Worm (Caenorhabditis elegans) whole organism, young adult: Measurements from ENCODE around the gene smap-1.

ENCODE experiments used
- C06A6.2 ChIP-seq: fragments of 200-800 bp; sonication (Bioruptor generic); conservative IDR thresholded peaks from 2 replicates; pipeline ENCODE4 v1.3.6; 2022; ENCODE audit warnings: missing genetic modification characterization, missing compliant biosample characterization
- F33H1.4 ChIP-seq: fragments of 200-800 bp; sonication (Bioruptor generic); IDR thresholded peaks from 2 replicates; pipeline ENCODE4 v1.3.6; 2022; ENCODE audit warnings: missing genetic modification reagents, missing genetic modification characterization, missing compliant biosample characterization
- F55B11.4 ChIP-seq: sonication (generic microtip); optimal IDR thresholded peaks from 2 replicates; lab custom pipeline; 2016; ENCODE audit warnings: missing compliant biosample characterization, missing genetic modification characterization, borderline replicate concordance; ENCODE audit not compliant: insufficient read depth
- F57A8.1 ChIP-seq: fragments of 200-800 bp; sonication (Bioruptor generic); optimal IDR thresholded peaks from 2 replicates; lab custom pipeline; 2018; ENCODE audit warnings: mild to moderate bottlenecking, missing genetic modification characterization, moderate library complexity, missing compliant biosample characterization
- F57C9.4 ChIP-seq: sonication (generic microtip); optimal IDR thresholded peaks from 2 replicates; lab custom pipeline; 2017; ENCODE audit warnings: mild to moderate bottlenecking, missing genetic modification characterization, missing compliant biosample characterization
- K11D2.4 ChIP-seq: fragments of 200-800 bp; sonication (Bioruptor generic); IDR thresholded peaks from 2 replicates; pipeline ENCODE4 v1.3.6; 2022; ENCODE audit warnings: missing genetic modification reagents, missing genetic modification characterization, missing compliant biosample characterization
- K12H6.12 ChIP-seq: fragments of 200-800 bp; sonication (Bioruptor generic); optimal IDR thresholded peaks from 2 replicates; lab custom pipeline; 2018; ENCODE audit warnings: mild to moderate bottlenecking, missing genetic modification characterization, missing compliant biosample characterization
- T26A5.8 ChIP-seq: sonication (generic microtip); optimal IDR thresholded peaks from 2 replicates; lab custom pipeline; 2016; ENCODE audit warnings: missing genetic modification characterization, missing compliant biosample characterization
- ama-1 ChIP-seq, 3 experiments: fragments of 150-350 bp in 1 of 3; sonication (generic microtip) in 2 of 3; optimal IDR thresholded peaks; 2 replicates each; lab custom pipeline; 2014 to 2018; ENCODE audit warnings: missing biosample characterization in 2 of 3, missing genetic modification characterization in 2 of 3, missing genetic modification reagents in 2 of 3
- athp-1 ChIP-seq: sonication (generic microtip); optimal IDR thresholded peaks from 2 replicates; lab custom pipeline; 2017; ENCODE audit warnings: mild to moderate bottlenecking, missing genetic modification characterization, missing compliant biosample characterization
- attf-6 ChIP-seq: fragments of 200-800 bp; sonication (Bioruptor generic); IDR thresholded peaks from 2 replicates; pipeline ENCODE4 v1.3.6; 2022; ENCODE audit warnings: missing genetic modification reagents, missing genetic modification characterization, missing compliant biosample characterization
- bed-1 ChIP-seq: fragments of 200-800 bp; sonication (Bioruptor generic); IDR thresholded peaks from 2 replicates; pipeline ENCODE4 v1.3.6; 2022; ENCODE audit warnings: missing genetic modification reagents, missing genetic modification characterization, missing compliant biosample characterization
- cebp-1 ChIP-seq, 2 experiments: fragments of 200-800 bp in 1 of 2; sonication (Bioruptor generic) in 1 of 2; sonication (generic microtip) in 1 of 2; IDR thresholded peaks in 1 of 2; optimal IDR thresholded peaks in 1 of 2; 2 replicates each; pipeline versions ENCODE4 v1.3.6 to Lab custom; 2017 to 2022; ENCODE audit warnings: missing compliant biosample characterization in 2 of 2, missing genetic modification characterization in 2 of 2, mild to moderate bottlenecking in 1 of 2, missing genetic modification reagents in 1 of 2, moderate library complexity in 1 of 2
- ceh-100 ChIP-seq: fragments of 200-800 bp; sonication (Bioruptor generic); IDR thresholded peaks from 2 replicates; pipeline ENCODE4 v1.3.6; 2022; ENCODE audit warnings: missing genetic modification reagents, missing genetic modification characterization, missing compliant biosample characterization
- ceh-27 ChIP-seq: fragments of 200-800 bp; sonication (Bioruptor generic); optimal IDR thresholded peaks from 2 replicates; lab custom pipeline; 2018; ENCODE audit warnings: mild to moderate bottlenecking, missing genetic modification characterization, moderate library complexity, missing compliant biosample characterization
- ceh-40 ChIP-seq: fragments of 200-800 bp; sonication (Bioruptor generic); IDR thresholded peaks from 2 replicates; pipeline ENCODE4 v1.3.6; 2022; ENCODE audit warnings: missing genetic modification characterization, missing compliant biosample characterization
- ceh-58 ChIP-seq: fragments of 200-800 bp; sonication (Bioruptor generic); IDR thresholded peaks from 2 replicates; pipeline ENCODE4 v1.3.6; 2022; ENCODE audit warnings: missing genetic modification characterization, missing compliant biosample characterization
- ceh-91 ChIP-seq: fragments of 200-800 bp; sonication (Bioruptor generic); IDR thresholded peaks from 2 replicates; pipeline ENCODE4 v1.3.6; 2022; ENCODE audit warnings: missing genetic modification reagents, missing genetic modification characterization, missing compliant biosample characterization
- dox-1 ChIP-seq: fragments of 200-800 bp; sonication (Bioruptor generic); IDR thresholded peaks from 2 replicates; pipeline ENCODE4 v1.3.6; 2022; ENCODE audit warnings: missing genetic modification reagents, missing genetic modification characterization, missing compliant biosample characterization
- dpl-1 ChIP-seq: fragments of 150-350 bp; optimal IDR thresholded peaks from 2 replicates; lab custom pipeline; 2014; ENCODE audit warnings: missing biosample characterization, missing genetic modification reagents, missing genetic modification characterization
- efl-1 ChIP-seq: fragments of 150-350 bp; optimal IDR thresholded peaks from 2 replicates; lab custom pipeline; 2014; ENCODE audit warnings: missing biosample characterization, missing genetic modification reagents, missing genetic modification characterization
- egl-44 ChIP-seq: fragments of 200-800 bp; sonication (Bioruptor generic); IDR thresholded peaks from 2 replicates; pipeline ENCODE4 v1.3.6; 2022; ENCODE audit warnings: missing genetic modification reagents, missing genetic modification characterization, missing compliant biosample characterization
- ets-4 ChIP-seq: fragments of 200-800 bp; sonication (Bioruptor generic); optimal IDR thresholded peaks from 2 replicates; lab custom pipeline; 2018; ENCODE audit warnings: mild to moderate bottlenecking, missing genetic modification characterization, missing compliant biosample characterization
- fkh-3 ChIP-seq: sonication (generic microtip); optimal IDR thresholded peaks from 2 replicates; lab custom pipeline; 2016; ENCODE audit warnings: mild to moderate bottlenecking, missing genetic modification characterization, missing compliant biosample characterization
- gei-17 ChIP-seq: fragments of 200-800 bp; sonication (Bioruptor generic); optimal IDR thresholded peaks from 2 replicates; lab custom pipeline; 2018; ENCODE audit warnings: mild to moderate bottlenecking, missing genetic modification characterization, missing compliant biosample characterization
- hlh-26 ChIP-seq: fragments of 200-800 bp; sonication (Bioruptor generic); conservative IDR thresholded peaks from 2 replicates; pipeline ENCODE4 v1.3.6; 2022; ENCODE audit warnings: missing genetic modification reagents, missing genetic modification characterization, missing compliant biosample characterization
- hmg-1.2 ChIP-seq: fragments of 200-800 bp; sonication (Bioruptor generic); IDR thresholded peaks from 2 replicates; pipeline ENCODE4 v1.3.6; 2022; ENCODE audit warnings: missing genetic modification reagents, missing genetic modification characterization, missing compliant biosample characterization
- hsf-1 ChIP-seq: fragments of 200-800 bp; sonication (Bioruptor generic); IDR thresholded peaks from 2 replicates; pipeline ENCODE4 v1.3.6; 2022; ENCODE audit warnings: missing genetic modification reagents, missing genetic modification characterization, missing compliant biosample characterization
- let-526 ChIP-seq: fragments of 200-800 bp; sonication (Bioruptor generic); IDR thresholded peaks from 2 replicates; pipeline ENCODE4 v1.3.6; 2022; ENCODE audit warnings: missing genetic modification reagents, missing genetic modification characterization, missing compliant biosample characterization
- lin-54 ChIP-seq: fragments of 200-800 bp; sonication (Bioruptor generic); optimal IDR thresholded peaks from 2 replicates; lab custom pipeline; 2018; ENCODE audit warnings: mild to moderate bottlenecking, missing genetic modification characterization, missing compliant biosample characterization
- lsl-1 ChIP-seq: fragments of 200-800 bp; sonication (Bioruptor generic); optimal IDR thresholded peaks from 2 replicates; lab custom pipeline; 2018; ENCODE audit warnings: mild to moderate bottlenecking, missing genetic modification characterization, moderate library complexity, missing compliant biosample characterization
- madf-10 ChIP-seq: sonication (generic microtip); optimal IDR thresholded peaks from 2 replicates; lab custom pipeline; 2016; ENCODE audit warnings: mild to moderate bottlenecking, missing genetic modification characterization, missing compliant biosample characterization
- madf-6 ChIP-seq: fragments of 200-800 bp; sonication (Bioruptor generic); IDR thresholded peaks from 2 replicates; pipeline ENCODE4 v1.3.6; 2022; ENCODE audit warnings: missing genetic modification reagents, missing genetic modification characterization, missing compliant biosample characterization
- mel-28 ChIP-seq: sonication (generic microtip); optimal IDR thresholded peaks from 2 replicates; lab custom pipeline; 2016; ENCODE audit warnings: borderline replicate concordance, mild to moderate bottlenecking, missing genetic modification characterization, missing compliant biosample characterization
- nfya-2 ChIP-seq: fragments of 200-800 bp; sonication (Bioruptor generic); IDR thresholded peaks from 2 replicates; pipeline ENCODE4 v1.3.6; 2022; ENCODE audit warnings: missing genetic modification reagents, missing genetic modification characterization, missing compliant biosample characterization
- nhr-27 ChIP-seq: fragments of 200-800 bp; sonication (Bioruptor generic); optimal IDR thresholded peaks from 2 replicates; lab custom pipeline; 2018; ENCODE audit warnings: mild to moderate bottlenecking, missing genetic modification characterization, moderate library complexity, missing compliant biosample characterization
- snpc-1.1 ChIP-seq: sonication (generic microtip); optimal IDR thresholded peaks from 2 replicates; lab custom pipeline; 2017; ENCODE audit warnings: missing genetic modification characterization, mild to moderate bottlenecking, missing compliant biosample characterization, antibody characterized with exemption, moderate library complexity, missing genotype, missing genetic modification reagents; ENCODE audit not compliant: insufficient read depth
- sptf-2 ChIP-seq: fragments of 200-800 bp; sonication (Bioruptor generic); optimal IDR thresholded peaks from 2 replicates; lab custom pipeline; 2018; ENCODE audit warnings: mild to moderate bottlenecking, missing genetic modification characterization, missing compliant biosample characterization
- tlf-1 ChIP-seq: fragments of 200-800 bp; sonication (Bioruptor generic); optimal IDR thresholded peaks from 2 replicates; lab custom pipeline; 2018; ENCODE audit warnings: mild to moderate bottlenecking, missing genetic modification characterization, missing compliant biosample characterization
- unc-130 ChIP-seq: sonication (generic microtip); optimal IDR thresholded peaks from 2 replicates; lab custom pipeline; 2016; ENCODE audit warnings: missing genetic modification reagents, missing genetic modification characterization, missing compliant biosample characterization
- zim-3 ChIP-seq: sonication (generic microtip); optimal IDR thresholded peaks from 2 replicates; lab custom pipeline; 2017; ENCODE audit warnings: mild to moderate bottlenecking, missing genetic modification characterization, moderate library complexity, missing compliant biosample characterization
- ztf-18 ChIP-seq: sonication (generic microtip); optimal IDR thresholded peaks from 2 replicates; lab custom pipeline; 2016; ENCODE audit warnings: missing genotype, mild to moderate bottlenecking, missing genetic modification characterization, missing compliant biosample characterization
- ztf-28 ChIP-seq: fragments of 200-800 bp; sonication (Bioruptor generic); IDR thresholded peaks from 2 replicates; pipeline ENCODE4 v1.3.6; 2022; ENCODE audit warnings: missing genetic modification reagents, missing genetic modification characterization, missing compliant biosample characterization
- ztf-3 ChIP-seq: fragments of 200-800 bp; sonication (Bioruptor generic); optimal IDR thresholded peaks from 2 replicates; lab custom pipeline; 2018; ENCODE audit warnings: mild to moderate bottlenecking, missing genetic modification characterization, missing compliant biosample characterization
- ztf-6 ChIP-seq: fragments of 200-800 bp; sonication (Bioruptor generic); IDR thresholded peaks from 2 replicates; pipeline ENCODE4 v1.3.6; 2022; ENCODE audit warnings: missing genetic modification reagents, missing genetic modification characterization, missing compliant biosample characterization

The smap-1 gene

ce11 chrIII:10730510-10730909, 9.1 kb downstream of the smap-1 start, which contains the start of gene tat-3 (continued):
- TF ChIP-seq ceh-91, result peak; percentile 33; the same call in 1 of the 2 replicates
- TF ChIP-seq, all 124 proteins: peak for 8

DNA sequence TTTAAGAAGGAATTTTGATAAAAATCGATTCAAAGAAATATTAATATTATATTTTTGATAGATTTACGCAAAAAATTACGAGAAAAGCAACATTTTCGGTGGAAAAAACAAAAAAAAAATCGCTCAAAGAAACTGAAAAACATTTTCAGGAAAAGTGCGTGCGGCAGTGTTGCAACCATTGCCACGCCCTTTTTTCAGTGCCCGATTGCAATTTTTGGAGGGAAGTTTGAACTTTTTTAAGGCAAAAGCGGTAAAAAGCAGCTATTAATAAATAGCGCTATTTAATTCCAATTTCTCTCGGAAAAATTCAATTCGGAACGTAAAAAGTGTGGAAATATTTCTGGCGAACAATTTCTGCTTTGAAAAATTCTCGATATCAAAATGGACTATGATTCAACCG, 18.5 kb downstream of the smap-1 start:
- TF ChIP-seq ets-4 (GFP tag; lab: Kevin White, UChicago), result no peak
- TF ChIP-seq let-526 (GFP tag; lab: Robert Waterston, UW), result no peak
- TF ChIP-seq lsl-1, result peak; percentile 18
- TF ChIP-seq hlh-26 (GFP tag; lab: Robert Waterston, UW), result no peak
- TF ChIP-seq ceh-100, result peak; percentile 35; the same call in 1 of the 2 replicates
- TF ChIP-seq F57C9.4 (tag; lab: Kevin White, UChicago), result no peak
- TF ChIP-seq K12H6.12 (tag; lab: Kevin White, UChicago), result no peak
- TF ChIP-seq dox-1, result no peak
- TF ChIP-seq dpl-1 (GFP tag; lab: Kevin White, UChicago), result peak; percentile 39
- TF ChIP-seq efl-1 (GFP tag; lab: Kevin White, UChicago), result peak; percentile 47
- TF ChIP-seq snpc-1.1 (tag; lab: Kevin White, UChicago), result no peak
- TF ChIP-seq F33H1.4 (GFP tag; lab: Robert Waterston, UW), result 0 out of 2 replicates have a peak, but pooled peaks have one; percentile 7
- peak; percentile 46 for TF ChIP-seq lin-54 (GFP tag; lab: Kevin White, UChicago)
- no peak for TF ChIP-seq sptf-2

ce11 chrIII:10720170-10720569, 19.4 kb downstream of the smap-1 start:
- TF ChIP-seq ama-1 (optimal IDR thresholded peaks at IDR 0.05; lab: Kevin White, UChicago) (no peak), ama-1 (GFP tag; optimal IDR thresholded peaks at IDR 0.05; lab: Kevin White, UChicago) (no peak), ceh-27 (GFP tag; lab: Kevin White, UChicago) (peak; percentile 72), nfya-2 (GFP tag; lab: Robert Waterston, UW) (no peak), F57A8.1 (no peak), T26A5.8 (tag; lab: Kevin White, UChicago) (no peak), madf-10 (tag; lab: Kevin White, UChicago) (peak; percentile 10), C06A6.2 (peak; percentile 68; the same call in 1 of the 2 replicates), gei-17 (GFP tag; lab: Kevin White, UChicago) (peak; percentile 37), fkh-3 (tag; lab: Kevin White, UChicago) (no peak), egl-44 (GFP tag; lab: Robert Waterston, UW) (peak; percentile 59; the same call in 1 of the 2 replicates), cebp-1 (GFP tag; IDR thresholded peaks at IDR 0.05; lab: Robert Waterston, UW) (peak; percentile 52; the same call in 1 of the 2 replicates), cebp-1 (tag; optimal IDR thresholded peaks at IDR 0.05; lab: Kevin White, UChicago) (peak; percentile 84), hsf-1 (GFP tag; lab: Robert Waterston, UW) (0 out of 2 replicates have a peak, but pooled peaks have one; percentile 7), mel-28 (tag; lab: Kevin White, UChicago) (no peak), ztf-3 (GFP tag; lab: Kevin White, UChicago) (no peak), K11D2.4 (GFP tag; lab: Robert Waterston, UW) (peak; percentile 71; the same call in 1 of the 2 replicates), F33H1.4 (GFP tag; lab: Robert Waterston, UW) (no peak; the same call in 1 of the 2 replicates), ztf-28 (no peak), bed-1 (GFP tag; lab: Robert Waterston, UW) (no peak), unc-130 (GFP tag; lab: Kevin White, UChicago) (no peak), tlf-1 (peak; percentile 57), ceh-40 (GFP tag; lab: Robert Waterston, UW) (no peak), attf-6 (no peak), ztf-18 (tag; lab: Kevin White, UChicago) (peak; percentile 44), madf-6 (GFP tag; lab: Robert Waterston, UW) (peak; percentile 48; the same call in 1 of the 2 replicates), nhr-27 (tag; lab: Kevin White, UChicago) (no peak), ztf-6 (GFP tag; lab: Robert Waterston, UW) (no peak), hmg-1.2 (peak; percentile 92), dpl-1 (GFP tag; lab: Kevin White, UChicago) (no peak), zim-3 (no peak), athp-1 (tag; lab: Kevin White, UChicago) (peak; percentile 46), F55B11.4 (tag; lab: Kevin White, UChicago) (no peak), ceh-58 (no peak)
